Worm (Caenorhabditis elegans) whole organism, L4 larva: ENCODE results near the gene tdc-1.

ENCODE experiments used
- ctbp-1 ChIP-seq: fragments of 200-800 bp; sonication (Bioruptor generic); IDR thresholded peaks from 2 replicates; pipeline ENCODE4 v1.3.6; 2022; ENCODE audit warnings: missing genetic modification reagents, missing genetic modification characterization, missing compliant biosample characterization
- dpl-1 ChIP-seq: fragments of 150-350 bp; optimal IDR thresholded peaks from 2 replicates; lab custom pipeline; 2014; ENCODE audit warnings: missing biosample characterization, missing genetic modification reagents, missing genetic modification characterization
- dve-1 ChIP-seq: sonication (generic microtip); optimal IDR thresholded peaks from 2 replicates; lab custom pipeline; 2017; ENCODE audit warnings: antibody characterized with exemption, mild to moderate bottlenecking, missing genetic modification characterization, missing compliant biosample characterization; ENCODE audit not compliant: insufficient read depth
- fos-1 ChIP-seq: fragments of 150-350 bp; optimal IDR thresholded peaks from 2 replicates; lab custom pipeline; 2014; ENCODE audit warnings: missing biosample characterization, missing genetic modification characterization
- lin-39 ChIP-seq: fragments of 150-350 bp; optimal IDR thresholded peaks from 2 replicates; lab custom pipeline; 2014; ENCODE audit warnings: missing biosample characterization, missing genetic modification reagents, missing genetic modification characterization
- nhr-237 ChIP-seq: sonication (generic microtip); optimal IDR thresholded peaks from 2 replicates; lab custom pipeline; 2017; ENCODE audit warnings: missing biosample characterization, missing genetic modification characterization
- nhr-25 ChIP-seq: sonication (generic microtip); optimal IDR thresholded peaks from 2 replicates; lab custom pipeline; 2017; ENCODE audit warnings: missing genetic modification characterization, mild to moderate bottlenecking, missing compliant biosample characterization, antibody characterized with exemption, moderate library complexity, borderline replicate concordance; ENCODE audit not compliant: insufficient read depth
- nhr-48 ChIP-seq: sonication (generic microtip); optimal IDR thresholded peaks from 2 replicates; lab custom pipeline; 2016; ENCODE audit warnings: mild to moderate bottlenecking, missing genetic modification characterization, missing compliant biosample characterization
- pha-4 ChIP-seq, 2 experiments: fragments of 150-350 bp in 1 of 2; fragments of 200-800 bp in 1 of 2; sonication (Bioruptor generic) in 1 of 2; IDR thresholded peaks in 1 of 2; optimal IDR thresholded peaks in 1 of 2; 2 replicates each; pipeline versions ENCODE4 v1.3.6 to Lab custom; 2014 to 2022; ENCODE audit warnings: missing genetic modification characterization in 2 of 2, missing genetic modification reagents in 2 of 2, missing biosample characterization in 1 of 2, missing compliant biosample characterization in 1 of 2
- skn-1 ChIP-seq: fragments of 150-350 bp; optimal IDR thresholded peaks from 2 replicates; lab custom pipeline; 2014; ENCODE audit warnings: missing biosample characterization, missing genetic modification characterization
- unc-62 ChIP-seq, 3 experiments: fragments of 150-350 bp in 1 of 3; sonication (generic microtip); optimal IDR thresholded peaks in 2 of 3; peaks in 1 of 3; 1 replicate in 1 of 3; 2 replicates in 2 of 3; lab custom pipeline; 2014 to 2017; ENCODE audit warnings: missing biosample characterization in 3 of 3, missing genetic modification characterization in 3 of 3, missing genetic modification reagents in 3 of 3, missing genotype in 1 of 3
- vab-7 ChIP-seq: fragments of 200-800 bp; sonication (Bioruptor generic); IDR thresholded peaks from 2 replicates; pipeline ENCODE4 v1.3.6; 2022; ENCODE audit warnings: missing genetic modification reagents, missing genetic modification characterization, missing compliant biosample characterization

- TF ChIP-seq nhr-48 (tag; lab: Kevin White, UChicago): no peak
- TF ChIP-seq skn-1: no peak
- peak in 1 of 2 experiments; percentile 79 for TF ChIP-seq unc-62 (GFP tag; optimal IDR thresholded peaks at IDR 0.05 in 1 of 2; lab: Kevin White, UChicago)
- TF ChIP-seq unc-62 (tag; optimal IDR thresholded peaks at IDR 0.05; lab: Kevin White, UChicago): no peak
- TF ChIP-seq nhr-25 (tag; lab: Kevin White, UChicago): no peak
- TF ChIP-seq pha-4 (GFP tag; IDR thresholded peaks at IDR 0.05; lab: Robert Waterston, UW): no peak
- no peak for TF ChIP-seq pha-4 (tag; optimal IDR thresholded peaks at IDR 0.05; lab: Kevin White, UChicago)
- no peak for TF ChIP-seq lin-39 (tag; lab: Kevin White, UChicago)
- TF ChIP-seq ctbp-1 (GFP tag; lab: Robert Waterston, UW): no peak
- TF ChIP-seq dve-1: no peak
- no peak for TF ChIP-seq fos-1
- TF ChIP-seq nhr-237 (tag; lab: Kevin White, UChicago): no peak
- no peak for TF ChIP-seq dpl-1
- TF ChIP-seq vab-7: no peak
Measured at ce11 chrII:8308314-8308713, 37.9 kb downstream of the tdc-1 start.
